Worm (Caenorhabditis elegans): ENCODE measurements around the gene F23F12.12.
"Not testable (repeated sequence)": the region's sequence is repeated elsewhere in the genome, so short reads cannot be mapped to it uniquely, and the experiment has no call there.

- not testable (repeated sequence) for TF ChIP-seq nhr-84 (tag; optimal IDR thresholded peaks at IDR 0.05); unc-86 (tag; optimal IDR thresholded peaks at IDR 0.05); egl-13 (tag; optimal IDR thresholded peaks at IDR 0.05); dpl-1 (GFP tag; optimal IDR thresholded peaks at IDR 0.05); isw-1 (GFP tag; IDR thresholded peaks at IDR 0.05); nhr-11 (tag; optimal IDR thresholded peaks at IDR 0.05); ama-1 (optimal IDR thresholded peaks at IDR 0.05); C16A3.4 (tag; optimal IDR thresholded peaks at IDR 0.05); sptf-1 (tag; optimal IDR thresholded peaks at IDR 0.05); lin-15B (tag; optimal IDR thresholded peaks at IDR 0.05); C34B4.2 (tag; optimal IDR thresholded peaks at IDR 0.05); nhr-12 (tag; optimal IDR thresholded peaks at IDR 0.05); pqm-1 (tag; optimal IDR thresholded peaks at IDR 0.05)
Measured at ce11 chrIII:6513759-6514158, 5.8 kb downstream of the F23F12.12 start.
